Worm (Caenorhabditis elegans): ENCODE data around the gene R05A10.3.

DNA sequence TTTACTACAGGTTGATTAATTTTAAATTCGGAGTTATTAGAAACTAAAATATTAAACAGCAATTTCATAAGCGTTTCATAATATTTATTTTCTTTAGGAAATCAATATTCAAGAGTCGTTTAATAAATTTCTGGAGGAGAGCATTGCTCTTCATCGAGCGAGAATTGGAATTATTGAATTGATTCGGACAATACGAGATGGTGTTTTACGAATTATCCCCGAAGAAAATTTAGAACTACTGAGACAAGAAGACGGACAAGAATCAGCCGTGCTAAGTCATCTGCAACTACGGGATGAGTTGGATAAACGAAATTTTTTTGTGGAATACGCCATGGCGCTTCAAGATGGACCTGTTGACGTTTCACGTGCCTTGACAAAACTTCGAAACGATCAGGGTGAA is 18.0 kb upstream of the R05A10.3 start:
- TF ChIP-seq elt-1 (tag; optimal IDR thresholded peaks at IDR 0.05; ENCODE audit: borderline replicate concordance, insufficient read depth): no peak
- no peak for TF ChIP-seq nhr-28 (tag; optimal IDR thresholded peaks at IDR 0.05)
- TF ChIP-seq ceh-39 (tag; optimal IDR thresholded peaks at IDR 0.05): no peak
